Worm (Caenorhabditis elegans): ENCODE measurements around the gene W02B12.12.

DNA sequence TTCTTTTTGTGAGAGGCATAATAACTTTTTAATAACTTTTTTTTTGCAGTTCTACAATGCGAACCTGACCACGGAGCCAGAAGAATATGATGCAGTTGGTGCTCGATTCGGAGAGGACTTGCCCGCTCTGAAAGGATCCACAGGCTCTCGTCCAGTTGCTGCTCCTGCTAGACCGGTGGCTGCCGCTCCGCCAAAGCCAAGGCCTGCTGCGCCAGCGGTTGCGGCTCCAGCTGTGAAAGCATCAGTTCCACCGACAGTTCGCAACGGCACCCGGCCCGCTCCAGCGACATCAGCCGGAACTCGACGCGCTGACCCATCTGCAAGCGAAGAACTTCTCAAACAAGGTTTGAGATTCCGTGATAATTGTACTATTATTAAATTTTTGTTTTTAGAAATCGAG lies 35.8 kb downstream of the W02B12.12 start:
- TF ChIP-seq ceh-90 (tag; optimal IDR thresholded peaks at IDR 0.05) (no peak), fkh-4 (tag; optimal IDR thresholded peaks at IDR 0.05; ENCODE audit: borderline replicate concordance) (no peak), lin-39 (tag; optimal IDR thresholded peaks at IDR 0.05) (no peak)

All from whole organism, L1 larva.